Fruit fly (Drosophila melanogaster) whole organism, prepupa: ENCODE measurements around the gene mub.

Source experiments
- Blimp-1 ChIP-seq: fragments of 200-800 bp; sonication (Bioruptor generic); optimal IDR thresholded peaks from 3 replicates; lab custom pipeline; 2017; ENCODE audit warnings: missing biosample characterization, missing genetic modification characterization, mild to moderate bottlenecking, moderate library complexity, missing genetic modification reagents
- CG10669 ChIP-seq: fragments of 200-800 bp; sonication (Bioruptor generic); optimal IDR thresholded peaks from 3 replicates; lab custom pipeline; 2018; ENCODE audit warnings: missing biosample characterization, mild to moderate bottlenecking, missing genetic modification characterization, moderate library complexity
- CG11294 ChIP-seq: fragments of 200-800 bp; sonication (Bioruptor generic); IDR thresholded peaks from 2 replicates; pipeline ENCODE4 v1.3.6; 2022; ENCODE audit warnings: missing biosample characterization, missing genetic modification characterization
- CG11762 ChIP-seq: fragments of 200-800 bp; sonication (Bioruptor generic); optimal IDR thresholded peaks from 3 replicates; lab custom pipeline; 2016; ENCODE audit warnings: missing biosample characterization, missing genetic modification characterization; ENCODE audit not compliant: insufficient read depth
- CG11902 ChIP-seq: fragments of 200-800 bp; sonication (Bioruptor generic); optimal IDR thresholded peaks from 3 replicates; lab custom pipeline; 2016; ENCODE audit warnings: missing biosample characterization, missing genetic modification characterization
- CG15336 ChIP-seq: fragments of 200-800 bp; sonication (Bioruptor generic); IDR thresholded peaks from 2 replicates; pipeline ENCODE4 v1.3.6; 2022; ENCODE audit warnings: missing biosample characterization, missing genetic modification characterization
- CG16779 ChIP-seq: fragments of 200-800 bp; sonication (Bioruptor generic); optimal IDR thresholded peaks from 3 replicates; lab custom pipeline; 2017; ENCODE audit warnings: missing biosample characterization, mild to moderate bottlenecking, missing genetic modification characterization
- CG3032 ChIP-seq: fragments of 200-800 bp; optimal IDR thresholded peaks from 2 replicates; lab custom pipeline; 2019; ENCODE audit warnings: missing biosample characterization, mild to moderate bottlenecking, missing genetic modification characterization, moderate library complexity
- CG31627 ChIP-seq: fragments of 200-800 bp; sonication (Bioruptor generic); optimal IDR thresholded peaks from 3 replicates; lab custom pipeline; 2016; ENCODE audit warnings: missing biosample characterization, missing genetic modification characterization
- CG3919 ChIP-seq: fragments of 200-800 bp; sonication (Bioruptor generic); optimal IDR thresholded peaks from 3 replicates; lab custom pipeline; 2016; ENCODE audit warnings: missing biosample characterization, missing genetic modification characterization
- CG4318 ChIP-seq: fragments of 200-800 bp; sonication (Bioruptor generic); optimal IDR thresholded peaks from 3 replicates; lab custom pipeline; 2017; ENCODE audit warnings: missing biosample characterization, mild to moderate bottlenecking, missing genetic modification characterization
- CG6792 ChIP-seq: fragments of 200-800 bp; sonication (Bioruptor generic); optimal IDR thresholded peaks from 3 replicates; lab custom pipeline; 2016; ENCODE audit warnings: missing biosample characterization, missing genetic modification characterization
- CG6854 ChIP-seq: fragments of 200-800 bp; sonication (Bioruptor generic); optimal IDR thresholded peaks from 2 replicates; lab custom pipeline; 2017; ENCODE audit warnings: missing biosample characterization, mild to moderate bottlenecking, missing genetic modification characterization
- CG7368 ChIP-seq: fragments of 200-800 bp; sonication (Bioruptor generic); optimal IDR thresholded peaks from 3 replicates; lab custom pipeline; 2016; ENCODE audit warnings: missing biosample characterization, missing genetic modification characterization
- CG8119 ChIP-seq: fragments of 200-800 bp; sonication (Bioruptor generic); IDR thresholded peaks from 3 replicates; pipeline ENCODE4 v1.3.6; 2022; ENCODE audit warnings: missing biosample characterization, missing genetic modification characterization
- CG8319 ChIP-seq: fragments of 200-800 bp; sonication (Bioruptor generic); optimal IDR thresholded peaks from 3 replicates; lab custom pipeline; 2016; ENCODE audit warnings: missing biosample characterization, missing genetic modification characterization
- CG8632 ChIP-seq: fragments of 200-800 bp; sonication (Bioruptor generic); optimal IDR thresholded peaks from 3 replicates; lab custom pipeline; 2016; ENCODE audit warnings: missing biosample characterization, missing genetic modification characterization
- CG9139 ChIP-seq: fragments of 200-800 bp; sonication (Bioruptor generic); optimal IDR thresholded peaks from 3 replicates; lab custom pipeline; 2017; ENCODE audit warnings: missing biosample characterization, mild to moderate bottlenecking, missing genetic modification characterization
- Eip75B ChIP-seq: fragments of 200-800 bp; sonication (Bioruptor generic); optimal IDR thresholded peaks from 3 replicates; lab custom pipeline; 2016; ENCODE audit warnings: missing biosample characterization, missing genetic modification characterization
- Eip78C ChIP-seq: fragments of 200-800 bp; sonication (Bioruptor generic); peaks from one replicate; lab custom pipeline; 2016; ENCODE audit warnings: missing biosample characterization, missing genetic modification characterization
- Eip93F ChIP-seq: fragments of 200-800 bp; sonication (Bioruptor generic); optimal IDR thresholded peaks from 2 replicates; lab custom pipeline; 2016; ENCODE audit warnings: missing biosample characterization, mild to moderate bottlenecking, missing genetic modification characterization
- Ets21C ChIP-seq: fragments of 200-800 bp; sonication (Bioruptor generic); optimal IDR thresholded peaks from 3 replicates; lab custom pipeline; 2016; ENCODE audit warnings: missing biosample characterization, missing genetic modification characterization
- Ets96B ChIP-seq: fragments of 200-800 bp; optimal IDR thresholded peaks from 2 replicates; lab custom pipeline; 2019; ENCODE audit warnings: missing biosample characterization, mild to moderate bottlenecking, missing genetic modification characterization, moderate library complexity
- Gug ChIP-seq: fragments of 200-800 bp; sonication (Bioruptor generic); IDR thresholded peaks from 2 replicates; pipeline ENCODE4 v1.3.6; 2022; ENCODE audit warnings: missing biosample characterization, missing genetic modification characterization
- Hr39 ChIP-seq: fragments of 200-800 bp; sonication (Bioruptor generic); optimal IDR thresholded peaks from 2 replicates; lab custom pipeline; 2016; ENCODE audit warnings: missing biosample characterization, missing genetic modification characterization
- Hr4 ChIP-seq: fragments of 200-800 bp; sonication (Bioruptor generic); optimal IDR thresholded peaks from 3 replicates; lab custom pipeline; 2016; ENCODE audit warnings: missing biosample characterization, missing genetic modification characterization
- Lpt ChIP-seq: fragments of 200-800 bp; sonication (Bioruptor generic); optimal IDR thresholded peaks from 3 replicates; lab custom pipeline; 2016; ENCODE audit warnings: missing biosample characterization, missing genetic modification characterization
- Met ChIP-seq: fragments of 200-800 bp; sonication (Bioruptor generic); optimal IDR thresholded peaks from 3 replicates; lab custom pipeline; 2016; ENCODE audit warnings: missing biosample characterization, missing genetic modification characterization
- OdsH ChIP-seq: fragments of 200-800 bp; sonication (Bioruptor generic); optimal IDR thresholded peaks from 3 replicates; lab custom pipeline; 2016; ENCODE audit warnings: missing biosample characterization, missing genetic modification characterization
- Smox ChIP-seq: fragments of 200-800 bp; sonication (Bioruptor generic); optimal IDR thresholded peaks from 3 replicates; lab custom pipeline; 2016; ENCODE audit warnings: missing biosample characterization, missing genetic modification characterization
- Sox102F ChIP-seq: fragments of 200-800 bp; sonication (Bioruptor generic); optimal IDR thresholded peaks from 2 replicates; lab custom pipeline; 2016; ENCODE audit warnings: missing biosample characterization, mild to moderate bottlenecking, missing genetic modification characterization
- Sox14 ChIP-seq: fragments of 200-800 bp; sonication (Bioruptor generic); optimal IDR thresholded peaks from 3 replicates; lab custom pipeline; 2016; ENCODE audit warnings: missing biosample characterization, missing genetic modification characterization
- Sox15 ChIP-seq: fragments of 200-800 bp; sonication (Bioruptor generic); optimal IDR thresholded peaks from 3 replicates; lab custom pipeline; 2016; ENCODE audit warnings: missing biosample characterization, missing genetic modification characterization
- achi ChIP-seq: fragments of 200-800 bp; sonication (Bioruptor generic); optimal IDR thresholded peaks from 3 replicates; lab custom pipeline; 2016; ENCODE audit warnings: missing biosample characterization, missing genetic modification characterization
- acj6 ChIP-seq: fragments of 200-800 bp; sonication (Bioruptor generic); optimal IDR thresholded peaks from 3 replicates; lab custom pipeline; 2016; ENCODE audit warnings: missing biosample characterization, missing genetic modification characterization
- dac ChIP-seq: fragments of 200-800 bp; sonication (Bioruptor generic); optimal IDR thresholded peaks from 2 replicates; lab custom pipeline; 2017; ENCODE audit warnings: missing biosample characterization, mild to moderate bottlenecking, missing genetic modification characterization
- dsx ChIP-seq: fragments of 200-800 bp; optimal IDR thresholded peaks from 3 replicates; lab custom pipeline; 2019; ENCODE audit warnings: missing biosample characterization, mild to moderate bottlenecking, missing genetic modification characterization, moderate library complexity; ENCODE audit not compliant: poor library complexity, severe bottlenecking
- eg ChIP-seq: fragments of 200-800 bp; sonication (Bioruptor generic); IDR thresholded peaks from 3 replicates; pipeline ENCODE4 v1.3.6; 2022; ENCODE audit warnings: missing biosample characterization, missing genetic modification characterization
- esn ChIP-seq: fragments of 200-800 bp; sonication (Bioruptor generic); optimal IDR thresholded peaks from 2 replicates; lab custom pipeline; 2016; ENCODE audit warnings: missing biosample characterization, mild to moderate bottlenecking, missing genetic modification characterization, moderate library complexity
- fkh ChIP-seq: fragments of 200-800 bp; sonication (Bioruptor generic); optimal IDR thresholded peaks from 3 replicates; lab custom pipeline; 2017; ENCODE audit warnings: missing biosample characterization, mild to moderate bottlenecking, missing genetic modification characterization, moderate library complexity
- lz ChIP-seq: fragments of 200-800 bp; sonication (Bioruptor generic); optimal IDR thresholded peaks from 3 replicates; lab custom pipeline; 2016; ENCODE audit warnings: missing biosample characterization, missing genetic modification characterization
- net ChIP-seq: fragments of 200-800 bp; sonication (Bioruptor generic); optimal IDR thresholded peaks from 3 replicates; lab custom pipeline; 2016; ENCODE audit warnings: missing biosample characterization, missing genetic modification characterization
- pdm3 ChIP-seq: fragments of 200-800 bp; sonication (Bioruptor generic); optimal IDR thresholded peaks from 3 replicates; lab custom pipeline; 2016; ENCODE audit warnings: missing biosample characterization, missing genetic modification characterization
- salr ChIP-seq, 2 experiments: fragments of 200-800 bp; sonication (Bioruptor generic); optimal IDR thresholded peaks; 3 replicates each; lab custom pipeline; 2016 to 2018; ENCODE audit warnings: missing biosample characterization in 2 of 2, missing genetic modification characterization in 2 of 2, mild to moderate bottlenecking in 1 of 2
- spab ChIP-seq: fragments of 200-800 bp; sonication (Bioruptor generic); optimal IDR thresholded peaks from 2 replicates; lab custom pipeline; 2017; ENCODE audit warnings: missing biosample characterization, mild to moderate bottlenecking, missing genetic modification characterization, missing genetic modification reagents
- ss ChIP-seq, 2 experiments: fragments of 200-800 bp; sonication (Bioruptor generic); optimal IDR thresholded peaks; 2 replicates in 1 of 2; 3 replicates in 1 of 2; lab custom pipeline; 2017 to 2018; ENCODE audit warnings: mild to moderate bottlenecking in 2 of 2, missing biosample characterization in 2 of 2, missing genetic modification characterization in 2 of 2, moderate library complexity in 1 of 2
- svp ChIP-seq: fragments of 200-800 bp; sonication (Bioruptor generic); peaks from one replicate; lab custom pipeline; 2016; ENCODE audit warnings: missing biosample characterization, missing genetic modification characterization
- vri ChIP-seq: fragments of 200-800 bp; sonication (Bioruptor generic); optimal IDR thresholded peaks from 3 replicates; lab custom pipeline; 2016; ENCODE audit warnings: missing biosample characterization, mild to moderate bottlenecking, missing genetic modification characterization

The mub gene

DNA sequence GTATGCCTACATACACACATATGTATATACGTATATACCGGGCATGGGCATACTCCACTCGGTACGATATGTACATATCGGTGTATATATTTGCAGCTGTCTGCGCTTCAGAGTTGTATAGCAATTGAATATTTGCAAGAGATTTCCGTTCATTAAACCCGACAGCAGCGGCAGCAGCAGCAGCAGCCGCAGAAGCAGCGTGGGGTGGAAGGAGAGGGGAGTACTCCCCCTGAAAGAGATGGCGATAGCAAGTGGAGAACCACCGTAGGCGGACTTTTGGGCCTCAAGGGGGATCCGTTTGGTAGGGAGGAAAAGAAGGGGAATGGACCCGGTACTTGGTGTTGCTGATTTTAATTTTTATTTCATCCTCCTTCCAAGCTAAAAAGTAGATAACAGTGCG lies 50.2 kb downstream of the mub start (continued):
- TF ChIP-seq CG3919 (GFP tag; lab: Kevin White, UChicago), result peak; percentile 43
- no peak for TF ChIP-seq Ets21C (GFP tag; lab: Kevin White, UChicago)
- no peak for TF ChIP-seq fkh (GFP tag; lab: Kevin White, UChicago)
- TF ChIP-seq OdsH (GFP tag; lab: Kevin White, UChicago), result no peak
- TF ChIP-seq CG8632 (GFP tag; lab: Kevin White, UChicago), result peak; percentile 5
- no peak for TF ChIP-seq CG6792
- TF ChIP-seq vri (GFP tag; lab: Kevin White, UChicago), result peak; percentile 43
- TF ChIP-seq Gug, result peak; percentile 48
- TF ChIP-seq esn (GFP tag; lab: Kevin White, UChicago), result no peak
- peak in 1 of 2 experiments; percentile 8 for TF ChIP-seq salr (GFP tag; optimal IDR thresholded peaks at IDR 0.05; lab: Kevin White, UChicago)
- peak; percentile 65 for TF ChIP-seq Eip75B (GFP tag; lab: Kevin White, UChicago)
- no peak for TF ChIP-seq pdm3 (GFP tag; lab: Kevin White, UChicago)
- peak; percentile 70 for TF ChIP-seq Sox14 (GFP tag; lab: Kevin White, UChicago)
- peak; percentile 94 for TF ChIP-seq svp (GFP tag; lab: Kevin White, UChicago)
- peak; percentile 77 for TF ChIP-seq net
- TF ChIP-seq Lpt (GFP tag; lab: Kevin White, UChicago), result peak; percentile 88
- peak; percentile 15 for TF ChIP-seq CG3032 (tag; lab: Kevin White, UChicago)
- TF ChIP-seq Met (GFP tag; lab: Kevin White, UChicago), result peak; percentile 60
- TF ChIP-seq Blimp-1 (GFP tag; lab: Kevin White, UChicago), result peak; percentile 18
- TF ChIP-seq CG15336 (GFP tag; lab: Robert Waterston, UW), result peak; percentile 49; the same call in 1 of the 2 replicates
- TF ChIP-seq Sox102F (GFP tag; lab: Kevin White, UChicago), result no peak
- no peak for TF ChIP-seq CG4318 (GFP tag; lab: Kevin White, UChicago)
- TF ChIP-seq CG9139 (GFP tag; lab: Kevin White, UChicago), result peak; percentile 11
- no peak for TF ChIP-seq Smox (GFP tag; lab: Kevin White, UChicago)
- peak; percentile 45; the same call in 1 of the 3 replicates for TF ChIP-seq CG8119 (GFP tag; lab: Robert Waterston, UW)
- peak; percentile 69 for TF ChIP-seq dsx
- TF ChIP-seq, all 60 proteins: peak for 35

DNA sequence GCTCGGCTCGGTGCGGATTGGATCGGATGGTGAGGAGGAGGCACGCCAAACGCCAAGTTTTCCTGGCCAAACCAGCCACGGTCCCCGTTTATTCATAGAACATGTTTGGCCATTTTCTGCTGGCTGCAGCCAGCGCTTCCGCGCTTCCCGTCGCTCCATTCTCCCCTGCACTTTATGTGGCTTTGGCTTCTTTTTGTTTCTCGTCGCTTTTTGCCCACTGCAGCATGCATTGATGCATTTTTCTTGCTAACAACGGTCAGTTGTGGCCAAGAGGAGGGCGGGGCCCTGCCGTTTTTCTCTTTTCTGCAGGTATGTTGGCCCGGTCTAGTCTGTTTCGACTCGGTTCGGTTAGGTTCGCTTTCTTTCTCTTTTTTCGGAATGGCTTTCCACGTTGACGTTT lies 51.6 kb downstream of the mub start:
- TF ChIP-seq Blimp-1 (GFP tag; lab: Kevin White, UChicago) (no peak), Ets21C (GFP tag; lab: Kevin White, UChicago) (no peak), CG16779 (no peak), CG7368 (GFP tag; lab: Kevin White, UChicago) (no peak), ss (GFP tag; optimal IDR thresholded peaks at IDR 0.05; lab: Kevin White, UChicago) (no peak), CG6854 (GFP tag; lab: Kevin White, UChicago) (no peak), Eip78C (GFP tag; lab: Kevin White, UChicago) (no peak), CG8319 (GFP tag; lab: Kevin White, UChicago) (no peak), pdm3 (GFP tag; lab: Kevin White, UChicago) (no peak), Ets96B (tag; lab: Kevin White, UChicago) (no peak), eg (0 out of 3 replicates have a peak, but pooled peaks have one; percentile 29), CG11762 (GFP tag; lab: Kevin White, UChicago) (no peak), acj6 (no peak), Lpt (GFP tag; lab: Kevin White, UChicago) (peak; percentile 83), lz (no peak), Met (GFP tag; lab: Kevin White, UChicago) (no peak), CG8632 (GFP tag; lab: Kevin White, UChicago) (no peak), CG31627 (GFP tag; lab: Kevin White, UChicago) (no peak), Sox15 (no peak), CG15336 (GFP tag; lab: Robert Waterston, UW) (no peak; the same call in 1 of the 2 replicates), Hr39 (no peak), spab (GFP tag; lab: Kevin White, UChicago) (no peak), CG11294 (GFP tag; lab: Robert Waterston, UW) (no peak), dac (GFP tag; lab: Kevin White, UChicago) (no peak), achi (GFP tag; lab: Kevin White, UChicago) (no peak), CG11902 (GFP tag; lab: Kevin White, UChicago) (no peak), OdsH (GFP tag; lab: Kevin White, UChicago) (no peak), Gug (no peak), Hr4 (GFP tag; lab: Kevin White, UChicago) (no peak), esn (GFP tag; lab: Kevin White, UChicago) (no peak), salr (GFP tag; optimal IDR thresholded peaks at IDR 0.05; lab: Kevin White, UChicago) (no peak), Eip93F (GFP tag; lab: Kevin White, UChicago) (no peak), Sox14 (GFP tag; lab: Kevin White, UChicago) (no peak), svp (GFP tag; lab: Kevin White, UChicago) (no peak), Smox (GFP tag; lab: Kevin White, UChicago) (no peak), CG10669 (no peak), CG8119 (GFP tag; lab: Robert Waterston, UW) (peak; percentile 28; the same call in 1 of the 3 replicates)
